Worm (Caenorhabditis elegans): ENCODE data around the gene F20D1.3.

ce11 chrX:14958401-14958800 lies 17.5 kb upstream of the F20D1.3 start:
- TF ChIP-seq nhr-47 (tag; optimal IDR thresholded peaks at IDR 0.05): no peak
- TF ChIP-seq pag-3 (tag; optimal IDR thresholded peaks at IDR 0.05; ENCODE audit: borderline replicate concordance, insufficient read depth): no peak
- no peak for TF ChIP-seq lin-35 (GFP tag; optimal IDR thresholded peaks at IDR 0.05)
- TF ChIP-seq alr-1 (tag; optimal IDR thresholded peaks at IDR 0.05; ENCODE audit: borderline replicate concordance): no peak
- TF ChIP-seq mdl-1 (tag; optimal IDR thresholded peaks at IDR 0.05): no peak
- no peak for TF ChIP-seq jun-1 (tag; optimal IDR thresholded peaks at IDR 0.05)
- TF ChIP-seq elt-2 (tag; optimal IDR thresholded peaks at IDR 0.05): no peak
- TF ChIP-seq lin-14 (GFP tag; optimal IDR thresholded peaks at IDR 0.05): no peak
- no peak for TF ChIP-seq zag-1 (tag; optimal IDR thresholded peaks at IDR 0.05)
- no peak for TF ChIP-seq nhr-237 (tag; optimal IDR thresholded peaks at IDR 0.05)
- TF ChIP-seq tbx-2 (tag; optimal IDR thresholded peaks at IDR 0.05): no peak
- no peak for TF ChIP-seq tlp-1 (tag; optimal IDR thresholded peaks at IDR 0.05)
- TF ChIP-seq pqm-1 (tag; optimal IDR thresholded peaks at IDR 0.05): no peak
